Worm (Caenorhabditis elegans) whole organism, L4 larva: Measurements from ENCODE around the gene asp-8.

Experiments used
- F10B5.3 ChIP-seq: sonication (generic microtip); optimal IDR thresholded peaks from 2 replicates; lab custom pipeline; 2016; ENCODE audit warnings: mild to moderate bottlenecking, missing genetic modification characterization, missing compliant biosample characterization
- F37D6.2 ChIP-seq: sonication (generic microtip); optimal IDR thresholded peaks from 2 replicates; lab custom pipeline; 2016; ENCODE audit warnings: mild to moderate bottlenecking, missing genetic modification characterization, missing compliant biosample characterization
- F44E2.7 ChIP-seq: fragments of 200-800 bp; sonication (Bioruptor generic); IDR thresholded peaks from 2 replicates; pipeline ENCODE4 v2.1.2; 2022; ENCODE audit warnings: missing genetic modification characterization, missing compliant biosample characterization
- R02D3.7 ChIP-seq: fragments of 150-350 bp; sonication (generic microtip); optimal IDR thresholded peaks from 3 replicates; lab custom pipeline; 2014; ENCODE audit warnings: missing biosample characterization, missing genetic modification characterization
- ZK337.2 ChIP-seq: fragments of 200-800 bp; sonication (Bioruptor generic); IDR thresholded peaks from 2 replicates; pipeline ENCODE4 v1.3.6; 2022; ENCODE audit warnings: missing genetic modification reagents, missing genetic modification characterization, missing compliant biosample characterization
- arid-1 ChIP-seq: fragments of 200-800 bp; sonication (Bioruptor generic); conservative IDR thresholded peaks from 2 replicates; pipeline ENCODE4 v1.3.6; 2022; ENCODE audit warnings: missing genetic modification reagents, missing genetic modification characterization, missing compliant biosample characterization
- ceh-32 ChIP-seq: sonication (generic microtip); optimal IDR thresholded peaks from 2 replicates; lab custom pipeline; 2016; ENCODE audit warnings: mild to moderate bottlenecking, missing genetic modification characterization, missing compliant biosample characterization; ENCODE audit not compliant: poor library complexity
- ceh-44 ChIP-seq: fragments of 200-800 bp; sonication (Bioruptor generic); IDR thresholded peaks from 2 replicates; pipeline ENCODE4 v1.3.6; 2022; ENCODE audit warnings: missing genetic modification reagents, missing genetic modification characterization, missing compliant biosample characterization
- ces-1 ChIP-seq: fragments of 150-350 bp; sonication (generic microtip); optimal IDR thresholded peaks from 4 replicates; lab custom pipeline; 2014; ENCODE audit warnings: missing biosample characterization, missing genetic modification reagents, missing genetic modification characterization
- ctbp-1 ChIP-seq: fragments of 200-800 bp; sonication (Bioruptor generic); IDR thresholded peaks from 2 replicates; pipeline ENCODE4 v1.3.6; 2022; ENCODE audit warnings: missing genetic modification reagents, missing genetic modification characterization, missing compliant biosample characterization
- daf-16 ChIP-seq, 3 experiments: sonication (generic microtip); optimal IDR thresholded peaks; 2 replicates each; lab custom pipeline; 2016 to 2017; ENCODE audit warnings: missing genetic modification characterization in 3 of 3, missing genetic modification reagents in 3 of 3, mild to moderate bottlenecking in 2 of 3, missing compliant biosample characterization in 2 of 3, missing biosample characterization in 1 of 3, moderate library complexity in 1 of 3
- dve-1 ChIP-seq: sonication (generic microtip); optimal IDR thresholded peaks from 2 replicates; lab custom pipeline; 2017; ENCODE audit warnings: antibody characterized with exemption, mild to moderate bottlenecking, missing genetic modification characterization, missing compliant biosample characterization; ENCODE audit not compliant: insufficient read depth
- egl-43 ChIP-seq: fragments of 200-800 bp; sonication (Bioruptor generic); IDR thresholded peaks from 2 replicates; pipeline ENCODE4 v1.3.6; 2022; ENCODE audit warnings: missing genetic modification reagents, missing genetic modification characterization, missing compliant biosample characterization
- fkh-10 ChIP-seq: fragments of 150-350 bp; optimal IDR thresholded peaks from 2 replicates; lab custom pipeline; 2014; ENCODE audit warnings: missing biosample characterization, missing genetic modification reagents, missing genetic modification characterization
- fos-1 ChIP-seq: fragments of 150-350 bp; optimal IDR thresholded peaks from 2 replicates; lab custom pipeline; 2014; ENCODE audit warnings: missing biosample characterization, missing genetic modification characterization
- gei-8 ChIP-seq: fragments of 200-800 bp; sonication (Bioruptor generic); optimal IDR thresholded peaks from 2 replicates; lab custom pipeline; 2018; ENCODE audit warnings: mild to moderate bottlenecking, missing genetic modification characterization, missing compliant biosample characterization
- hlh-11 ChIP-seq: fragments of 200-800 bp; sonication (Bioruptor generic); optimal IDR thresholded peaks from 2 replicates; lab custom pipeline; 2018; ENCODE audit warnings: mild to moderate bottlenecking, missing genetic modification characterization, missing compliant biosample characterization
- hlh-30 ChIP-seq: sonication (generic microtip); optimal IDR thresholded peaks from 2 replicates; lab custom pipeline; 2017; ENCODE audit warnings: antibody characterized with exemption, mild to moderate bottlenecking, missing genetic modification characterization, missing compliant biosample characterization; ENCODE audit not compliant: insufficient read depth
- lin-13 ChIP-seq: fragments of 150-350 bp; optimal IDR thresholded peaks from 2 replicates; lab custom pipeline; 2014; ENCODE audit warnings: missing biosample characterization, missing genetic modification reagents, missing genetic modification characterization
- lir-3 ChIP-seq: sonication (generic microtip); optimal IDR thresholded peaks from 2 replicates; lab custom pipeline; 2016; ENCODE audit warnings: mild to moderate bottlenecking, missing genetic modification characterization, missing compliant biosample characterization
- lsy-2 ChIP-seq, 2 experiments: fragments of 150-350 bp in 1 of 2; sonication (generic microtip) in 1 of 2; optimal IDR thresholded peaks; 2 replicates each; lab custom pipeline; 2014 to 2017; ENCODE audit warnings: missing biosample characterization in 2 of 2, missing genetic modification characterization in 2 of 2
- madf-9 ChIP-seq: fragments of 200-800 bp; sonication (Bioruptor generic); conservative IDR thresholded peaks from 2 replicates; pipeline ENCODE4 v1.3.6; 2022; ENCODE audit warnings: missing genetic modification reagents, missing genetic modification characterization, missing compliant biosample characterization
- nhr-10 ChIP-seq: fragments of 150-350 bp; optimal IDR thresholded peaks from 2 replicates; lab custom pipeline; 2014; ENCODE audit warnings: missing biosample characterization, missing genetic modification characterization
- nhr-111 ChIP-seq: fragments of 200-800 bp; sonication (Bioruptor generic); optimal IDR thresholded peaks from 2 replicates; lab custom pipeline; 2018; ENCODE audit warnings: mild to moderate bottlenecking, missing genetic modification characterization, missing compliant biosample characterization
- nhr-237 ChIP-seq: sonication (generic microtip); optimal IDR thresholded peaks from 2 replicates; lab custom pipeline; 2017; ENCODE audit warnings: missing biosample characterization, missing genetic modification characterization
- nhr-28 ChIP-seq: fragments of 150-350 bp; optimal IDR thresholded peaks from 2 replicates; lab custom pipeline; 2014; ENCODE audit warnings: missing biosample characterization, missing genetic modification characterization
- nhr-41 ChIP-seq: fragments of 200-800 bp; sonication (Bioruptor generic); IDR thresholded peaks from 2 replicates; pipeline ENCODE4 v1.3.6; 2022; ENCODE audit warnings: missing genetic modification reagents, missing genetic modification characterization, missing compliant biosample characterization
- nhr-48 ChIP-seq: sonication (generic microtip); optimal IDR thresholded peaks from 2 replicates; lab custom pipeline; 2016; ENCODE audit warnings: mild to moderate bottlenecking, missing genetic modification characterization, missing compliant biosample characterization
- php-3 ChIP-seq: fragments of 200-800 bp; sonication (Bioruptor generic); IDR thresholded peaks from 2 replicates; pipeline ENCODE4 v1.3.6; 2022; ENCODE audit warnings: missing genetic modification reagents, missing genetic modification characterization, missing compliant biosample characterization
- pqm-1 ChIP-seq: sonication (generic microtip); optimal IDR thresholded peaks from 2 replicates; lab custom pipeline; 2017; ENCODE audit warnings: missing biosample characterization, missing genetic modification characterization
- sdz-12 ChIP-seq: fragments of 200-800 bp; sonication (Bioruptor generic); optimal IDR thresholded peaks from 2 replicates; lab custom pipeline; 2018; ENCODE audit warnings: mild to moderate bottlenecking, missing genetic modification characterization, missing compliant biosample characterization
- snpc-1.2 ChIP-seq: fragments of 200-800 bp; sonication (Bioruptor generic); IDR thresholded peaks from 2 replicates; pipeline ENCODE4 v1.3.6; 2022; ENCODE audit warnings: missing genetic modification reagents, missing genetic modification characterization, missing compliant biosample characterization
- spr-1 ChIP-seq: sonication (generic microtip); optimal IDR thresholded peaks from 2 replicates; lab custom pipeline; 2016; ENCODE audit warnings: mild to moderate bottlenecking, missing genetic modification characterization, missing compliant biosample characterization
- spr-3 ChIP-seq: fragments of 200-800 bp; sonication (Bioruptor generic); optimal IDR thresholded peaks from 2 replicates; lab custom pipeline; 2018; ENCODE audit warnings: mild to moderate bottlenecking, missing genetic modification characterization, missing compliant biosample characterization
- unc-62 ChIP-seq, 3 experiments: fragments of 150-350 bp in 1 of 3; sonication (generic microtip); optimal IDR thresholded peaks in 2 of 3; peaks in 1 of 3; 1 replicate in 1 of 3; 2 replicates in 2 of 3; lab custom pipeline; 2014 to 2017; ENCODE audit warnings: missing biosample characterization in 3 of 3, missing genetic modification characterization in 3 of 3, missing genetic modification reagents in 3 of 3, missing genotype in 1 of 3
- vab-7 ChIP-seq: fragments of 200-800 bp; sonication (Bioruptor generic); IDR thresholded peaks from 2 replicates; pipeline ENCODE4 v1.3.6; 2022; ENCODE audit warnings: missing genetic modification reagents, missing genetic modification characterization, missing compliant biosample characterization
- zag-1 ChIP-seq: fragments of 150-350 bp; optimal IDR thresholded peaks from 2 replicates; lab custom pipeline; 2014; ENCODE audit warnings: missing biosample characterization, missing genetic modification characterization
- zfp-3 ChIP-seq: fragments of 200-800 bp; sonication (Bioruptor generic); conservative IDR thresholded peaks from 2 replicates; pipeline ENCODE4 v1.3.6; 2022; ENCODE audit warnings: missing genetic modification reagents, missing genetic modification characterization, missing compliant biosample characterization

asp-8 gene

ce11 chrV:2987407-2987806 is 36.9 kb upstream of the asp-8 start, which contains the start of gene srh-85:
Gene srh-85, minus strand, starts transcription at chrV:2987507.
- TF ChIP-seq sdz-12 (GFP tag; lab: Kevin White, UChicago) (no peak), ceh-44 (GFP tag; lab: Robert Waterston, UW) (no peak), php-3 (no peak), pqm-1 (no peak)

- TF ChIP-seq ZK337.2 (GFP tag; lab: Robert Waterston, UW) = no peak
- no peak for TF ChIP-seq nhr-111 (GFP tag; lab: Kevin White, UChicago)
- no peak for TF ChIP-seq hlh-11 (tag; lab: Kevin White, UChicago)
- TF ChIP-seq fos-1 (tag; lab: Kevin White, UChicago) = no peak
- no peak for TF ChIP-seq nhr-10 (tag; lab: Kevin White, UChicago)
- no peak for TF ChIP-seq zag-1
- TF ChIP-seq hlh-30 = no peak
- no peak for TF ChIP-seq daf-16 (GFP tag; optimal IDR thresholded peaks at IDR 0.05; lab: Kevin White, UChicago)
- no peak for TF ChIP-seq daf-16 (tag; optimal IDR thresholded peaks at IDR 0.05; lab: Kevin White, UChicago)
- no peak for TF ChIP-seq F37D6.2 (tag; lab: Kevin White, UChicago)
- TF ChIP-seq spr-1 (tag; lab: Kevin White, UChicago) = no peak
- no peak for TF ChIP-seq F10B5.3 (tag; lab: Kevin White, UChicago)
- TF ChIP-seq dve-1 (tag; lab: Kevin White, UChicago) = no peak
- TF ChIP-seq fkh-10 (GFP tag; lab: Kevin White, UChicago) = no peak
- no peak for TF ChIP-seq lin-13
- no peak for TF ChIP-seq nhr-41 (GFP tag; lab: Robert Waterston, UW)
- no peak for TF ChIP-seq lir-3
- TF ChIP-seq egl-43 (GFP tag; lab: Robert Waterston, UW) = no peak
- no peak for TF ChIP-seq snpc-1.2 (GFP tag; lab: Robert Waterston, UW)
- no peak for TF ChIP-seq zfp-3 (GFP tag; lab: Robert Waterston, UW)
- TF ChIP-seq F44E2.7 (GFP tag; lab: Robert Waterston, UW) = no peak
Observed at ce11 chrV:2991485-2991884, 32.9 kb upstream of the asp-8 start, which contains the start of gene srw-121. Gene srw-121, minus strand, starts transcription at chrV:2991585.

- TF ChIP-seq egl-43 (GFP tag; lab: Robert Waterston, UW) = no peak
- TF ChIP-seq unc-62 (GFP tag; optimal IDR thresholded peaks at IDR 0.05 in 1 of 2; lab: Kevin White, UChicago) = peak in 1 of 2 experiments; percentile 97
- TF ChIP-seq unc-62 (tag; optimal IDR thresholded peaks at IDR 0.05; lab: Kevin White, UChicago) = no peak
- TF ChIP-seq, all 104 proteins: peak for 1
Observed at ce11 chrV:2992060-2992459, 32.3 kb upstream of the asp-8 start.

ce11 chrV:2993816-2994215 is 30.5 kb upstream of the asp-8 start, which contains the start of gene srw-115:
Gene srw-115, minus strand, starts transcription at chrV:2993916.
- no peak for TF ChIP-seq nhr-28 (tag; lab: Kevin White, UChicago)

ce11 chrV:2996105-2996504 is 28.2 kb upstream of the asp-8 start, which contains the start of gene srw-120:
Gene srw-120, minus strand, starts transcription at chrV:2996205.
- TF ChIP-seq nhr-237 (tag; lab: Kevin White, UChicago) (no peak), gei-8 (GFP tag; lab: Kevin White, UChicago) (no peak), vab-7 (GFP tag; lab: Robert Waterston, UW) (no peak), lsy-2 (tag; optimal IDR thresholded peaks at IDR 0.05; lab: Kevin White, UChicago) (no peak), nhr-48 (tag; lab: Kevin White, UChicago) (no peak), madf-9 (GFP tag; lab: Robert Waterston, UW) (no peak), arid-1 (GFP tag; lab: Robert Waterston, UW) (no peak), ceh-32 (tag; lab: Kevin White, UChicago) (no peak), F44E2.7 (GFP tag; lab: Robert Waterston, UW) (no peak), spr-3 (no peak), R02D3.7 (no peak), ctbp-1 (GFP tag; lab: Robert Waterston, UW) (no peak), ces-1 (GFP tag; lab: Kevin White, UChicago) (no peak)
